Fruit fly (Drosophila melanogaster) whole organism, prepupa: ENCODE data around the gene escl.
A peak's percentile ranks its signal among the peaks of the same experiment; 100 is the strongest.

Experiments used
- Blimp-1 ChIP-seq: fragments of 200-800 bp; sonication (Bioruptor generic); optimal IDR thresholded peaks from 3 replicates; lab custom pipeline; 2017; ENCODE audit warnings: missing biosample characterization, missing genetic modification characterization, mild to moderate bottlenecking, moderate library complexity, missing genetic modification reagents
- CG10631 ChIP-seq: fragments of 200-800 bp; sonication (Bioruptor generic); optimal IDR thresholded peaks from 2 replicates; lab custom pipeline; 2016; ENCODE audit warnings: missing biosample characterization, missing genetic modification characterization
- CG10669 ChIP-seq: fragments of 200-800 bp; sonication (Bioruptor generic); optimal IDR thresholded peaks from 3 replicates; lab custom pipeline; 2018; ENCODE audit warnings: missing biosample characterization, mild to moderate bottlenecking, missing genetic modification characterization, moderate library complexity
- CG11294 ChIP-seq: fragments of 200-800 bp; sonication (Bioruptor generic); IDR thresholded peaks from 2 replicates; pipeline ENCODE4 v1.3.6; 2022; ENCODE audit warnings: missing biosample characterization, missing genetic modification characterization
- CG11762 ChIP-seq: fragments of 200-800 bp; sonication (Bioruptor generic); optimal IDR thresholded peaks from 3 replicates; lab custom pipeline; 2016; ENCODE audit warnings: missing biosample characterization, missing genetic modification characterization; ENCODE audit not compliant: insufficient read depth
- CG11902 ChIP-seq: fragments of 200-800 bp; sonication (Bioruptor generic); optimal IDR thresholded peaks from 3 replicates; lab custom pipeline; 2016; ENCODE audit warnings: missing biosample characterization, missing genetic modification characterization
- CG1621 ChIP-seq: fragments of 200-800 bp; sonication (Bioruptor generic); optimal IDR thresholded peaks from 3 replicates; lab custom pipeline; 2018; ENCODE audit warnings: missing biosample characterization, mild to moderate bottlenecking, missing genetic modification characterization
- CG16779 ChIP-seq: fragments of 200-800 bp; sonication (Bioruptor generic); optimal IDR thresholded peaks from 3 replicates; lab custom pipeline; 2017; ENCODE audit warnings: missing biosample characterization, mild to moderate bottlenecking, missing genetic modification characterization
- CG3032 ChIP-seq: fragments of 200-800 bp; optimal IDR thresholded peaks from 2 replicates; lab custom pipeline; 2019; ENCODE audit warnings: missing biosample characterization, mild to moderate bottlenecking, missing genetic modification characterization, moderate library complexity
- CG34406 ChIP-seq: fragments of 200-800 bp; sonication (Bioruptor generic); optimal IDR thresholded peaks from 3 replicates; lab custom pipeline; 2016; ENCODE audit warnings: missing biosample characterization, missing genetic modification characterization
- CG3919 ChIP-seq: fragments of 200-800 bp; sonication (Bioruptor generic); optimal IDR thresholded peaks from 3 replicates; lab custom pipeline; 2016; ENCODE audit warnings: missing biosample characterization, missing genetic modification characterization
- CG6163 ChIP-seq: fragments of 200-800 bp; sonication (Bioruptor generic); IDR thresholded peaks from 3 replicates; pipeline ENCODE4 v1.3.6; 2022; ENCODE audit warnings: missing biosample characterization, missing genetic modification characterization
- CG6276 ChIP-seq: fragments of 200-800 bp; sonication (Bioruptor generic); optimal IDR thresholded peaks from 2 replicates; lab custom pipeline; 2017; ENCODE audit warnings: missing biosample characterization, mild to moderate bottlenecking, missing genetic modification characterization
- CG6854 ChIP-seq: fragments of 200-800 bp; sonication (Bioruptor generic); optimal IDR thresholded peaks from 2 replicates; lab custom pipeline; 2017; ENCODE audit warnings: missing biosample characterization, mild to moderate bottlenecking, missing genetic modification characterization
- CG7368 ChIP-seq: fragments of 200-800 bp; sonication (Bioruptor generic); optimal IDR thresholded peaks from 3 replicates; lab custom pipeline; 2016; ENCODE audit warnings: missing biosample characterization, missing genetic modification characterization
- CG8119 ChIP-seq: fragments of 200-800 bp; sonication (Bioruptor generic); IDR thresholded peaks from 3 replicates; pipeline ENCODE4 v1.3.6; 2022; ENCODE audit warnings: missing biosample characterization, missing genetic modification characterization
- CG8319 ChIP-seq: fragments of 200-800 bp; sonication (Bioruptor generic); optimal IDR thresholded peaks from 3 replicates; lab custom pipeline; 2016; ENCODE audit warnings: missing biosample characterization, missing genetic modification characterization
- CG8632 ChIP-seq: fragments of 200-800 bp; sonication (Bioruptor generic); optimal IDR thresholded peaks from 3 replicates; lab custom pipeline; 2016; ENCODE audit warnings: missing biosample characterization, missing genetic modification characterization
- CG9139 ChIP-seq: fragments of 200-800 bp; sonication (Bioruptor generic); optimal IDR thresholded peaks from 3 replicates; lab custom pipeline; 2017; ENCODE audit warnings: missing biosample characterization, mild to moderate bottlenecking, missing genetic modification characterization
- Eip75B ChIP-seq: fragments of 200-800 bp; sonication (Bioruptor generic); optimal IDR thresholded peaks from 3 replicates; lab custom pipeline; 2016; ENCODE audit warnings: missing biosample characterization, missing genetic modification characterization
- Eip78C ChIP-seq: fragments of 200-800 bp; sonication (Bioruptor generic); peaks from one replicate; lab custom pipeline; 2016; ENCODE audit warnings: missing biosample characterization, missing genetic modification characterization
- Eip93F ChIP-seq: fragments of 200-800 bp; sonication (Bioruptor generic); optimal IDR thresholded peaks from 2 replicates; lab custom pipeline; 2016; ENCODE audit warnings: missing biosample characterization, mild to moderate bottlenecking, missing genetic modification characterization
- Ets21C ChIP-seq: fragments of 200-800 bp; sonication (Bioruptor generic); optimal IDR thresholded peaks from 3 replicates; lab custom pipeline; 2016; ENCODE audit warnings: missing biosample characterization, missing genetic modification characterization
- Ets96B ChIP-seq: fragments of 200-800 bp; optimal IDR thresholded peaks from 2 replicates; lab custom pipeline; 2019; ENCODE audit warnings: missing biosample characterization, mild to moderate bottlenecking, missing genetic modification characterization, moderate library complexity
- Gug ChIP-seq: fragments of 200-800 bp; sonication (Bioruptor generic); IDR thresholded peaks from 2 replicates; pipeline ENCODE4 v1.3.6; 2022; ENCODE audit warnings: missing biosample characterization, missing genetic modification characterization
- Hr39 ChIP-seq: fragments of 200-800 bp; sonication (Bioruptor generic); optimal IDR thresholded peaks from 2 replicates; lab custom pipeline; 2016; ENCODE audit warnings: missing biosample characterization, missing genetic modification characterization
- Hr4 ChIP-seq: fragments of 200-800 bp; sonication (Bioruptor generic); optimal IDR thresholded peaks from 3 replicates; lab custom pipeline; 2016; ENCODE audit warnings: missing biosample characterization, missing genetic modification characterization
- Lpt ChIP-seq: fragments of 200-800 bp; sonication (Bioruptor generic); optimal IDR thresholded peaks from 3 replicates; lab custom pipeline; 2016; ENCODE audit warnings: missing biosample characterization, missing genetic modification characterization
- OdsH ChIP-seq: fragments of 200-800 bp; sonication (Bioruptor generic); optimal IDR thresholded peaks from 3 replicates; lab custom pipeline; 2016; ENCODE audit warnings: missing biosample characterization, missing genetic modification characterization
- Smox ChIP-seq: fragments of 200-800 bp; sonication (Bioruptor generic); optimal IDR thresholded peaks from 3 replicates; lab custom pipeline; 2016; ENCODE audit warnings: missing biosample characterization, missing genetic modification characterization
- Sox102F ChIP-seq: fragments of 200-800 bp; sonication (Bioruptor generic); optimal IDR thresholded peaks from 2 replicates; lab custom pipeline; 2016; ENCODE audit warnings: missing biosample characterization, mild to moderate bottlenecking, missing genetic modification characterization
- Sox14 ChIP-seq: fragments of 200-800 bp; sonication (Bioruptor generic); optimal IDR thresholded peaks from 3 replicates; lab custom pipeline; 2016; ENCODE audit warnings: missing biosample characterization, missing genetic modification characterization
- Sox15 ChIP-seq: fragments of 200-800 bp; sonication (Bioruptor generic); optimal IDR thresholded peaks from 3 replicates; lab custom pipeline; 2016; ENCODE audit warnings: missing biosample characterization, missing genetic modification characterization
- achi ChIP-seq: fragments of 200-800 bp; sonication (Bioruptor generic); optimal IDR thresholded peaks from 3 replicates; lab custom pipeline; 2016; ENCODE audit warnings: missing biosample characterization, missing genetic modification characterization
- acj6 ChIP-seq: fragments of 200-800 bp; sonication (Bioruptor generic); optimal IDR thresholded peaks from 3 replicates; lab custom pipeline; 2016; ENCODE audit warnings: missing biosample characterization, missing genetic modification characterization
- cyc ChIP-seq: fragments of 200-800 bp; sonication (Bioruptor generic); optimal IDR thresholded peaks from 3 replicates; lab custom pipeline; 2016; ENCODE audit warnings: missing biosample characterization, missing genetic modification characterization
- dsx ChIP-seq: fragments of 200-800 bp; optimal IDR thresholded peaks from 3 replicates; lab custom pipeline; 2019; ENCODE audit warnings: missing biosample characterization, mild to moderate bottlenecking, missing genetic modification characterization, moderate library complexity; ENCODE audit not compliant: poor library complexity, severe bottlenecking
- eg ChIP-seq: fragments of 200-800 bp; sonication (Bioruptor generic); IDR thresholded peaks from 3 replicates; pipeline ENCODE4 v1.3.6; 2022; ENCODE audit warnings: missing biosample characterization, missing genetic modification characterization
- esn ChIP-seq: fragments of 200-800 bp; sonication (Bioruptor generic); optimal IDR thresholded peaks from 2 replicates; lab custom pipeline; 2016; ENCODE audit warnings: missing biosample characterization, mild to moderate bottlenecking, missing genetic modification characterization, moderate library complexity
- fd85E ChIP-seq: fragments of 200-800 bp; sonication (Bioruptor generic); optimal IDR thresholded peaks from 3 replicates; lab custom pipeline; 2016; ENCODE audit warnings: missing biosample characterization, missing genetic modification characterization
- fkh ChIP-seq: fragments of 200-800 bp; sonication (Bioruptor generic); optimal IDR thresholded peaks from 3 replicates; lab custom pipeline; 2017; ENCODE audit warnings: missing biosample characterization, mild to moderate bottlenecking, missing genetic modification characterization, moderate library complexity
- net ChIP-seq: fragments of 200-800 bp; sonication (Bioruptor generic); optimal IDR thresholded peaks from 3 replicates; lab custom pipeline; 2016; ENCODE audit warnings: missing biosample characterization, missing genetic modification characterization
- pdm3 ChIP-seq: fragments of 200-800 bp; sonication (Bioruptor generic); optimal IDR thresholded peaks from 3 replicates; lab custom pipeline; 2016; ENCODE audit warnings: missing biosample characterization, missing genetic modification characterization
- salr ChIP-seq, 2 experiments: fragments of 200-800 bp; sonication (Bioruptor generic); optimal IDR thresholded peaks; 3 replicates each; lab custom pipeline; 2016 to 2018; ENCODE audit warnings: missing biosample characterization in 2 of 2, missing genetic modification characterization in 2 of 2, mild to moderate bottlenecking in 1 of 2
- spab ChIP-seq: fragments of 200-800 bp; sonication (Bioruptor generic); optimal IDR thresholded peaks from 2 replicates; lab custom pipeline; 2017; ENCODE audit warnings: missing biosample characterization, mild to moderate bottlenecking, missing genetic modification characterization, missing genetic modification reagents
- ss ChIP-seq, 2 experiments: fragments of 200-800 bp; sonication (Bioruptor generic); optimal IDR thresholded peaks; 2 replicates in 1 of 2; 3 replicates in 1 of 2; lab custom pipeline; 2017 to 2018; ENCODE audit warnings: mild to moderate bottlenecking in 2 of 2, missing biosample characterization in 2 of 2, missing genetic modification characterization in 2 of 2, moderate library complexity in 1 of 2
- svp ChIP-seq: fragments of 200-800 bp; sonication (Bioruptor generic); peaks from one replicate; lab custom pipeline; 2016; ENCODE audit warnings: missing biosample characterization, missing genetic modification characterization
- topi ChIP-seq: fragments of 200-800 bp; sonication (Bioruptor generic); optimal IDR thresholded peaks from 3 replicates; lab custom pipeline; 2016; ENCODE audit warnings: missing biosample characterization, missing genetic modification characterization
- vri ChIP-seq: fragments of 200-800 bp; sonication (Bioruptor generic); optimal IDR thresholded peaks from 3 replicates; lab custom pipeline; 2016; ENCODE audit warnings: missing biosample characterization, mild to moderate bottlenecking, missing genetic modification characterization

Gene escl

DNA sequence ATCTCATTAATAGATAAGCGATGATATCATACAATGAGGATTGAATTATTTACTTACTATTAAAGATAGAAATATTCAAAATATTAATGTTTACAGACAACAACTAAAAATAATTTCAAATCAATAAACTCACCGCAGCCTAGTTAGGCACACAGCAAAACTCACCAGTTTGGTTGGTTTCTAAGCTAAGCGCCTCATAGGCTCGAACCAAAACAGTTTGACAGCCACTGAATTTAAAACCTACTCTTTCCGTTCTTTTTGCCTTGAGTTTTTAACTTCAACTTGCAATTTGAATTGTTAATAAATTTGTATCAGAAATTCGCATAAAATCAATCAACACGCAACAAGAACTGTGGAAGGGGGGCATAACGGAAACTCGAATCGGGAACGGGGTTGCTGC lies 42.2 kb upstream of the escl start:
- TF ChIP-seq pdm3 = no peak
- no peak for TF ChIP-seq Lpt
- TF ChIP-seq Blimp-1 = no peak
- TF ChIP-seq dsx = no peak
- no peak for TF ChIP-seq CG9139
- no peak for TF ChIP-seq eg (GFP tag; lab: Robert Waterston, UW)
- no peak for TF ChIP-seq CG6854 (GFP tag; lab: Kevin White, UChicago)
- TF ChIP-seq CG11294 (GFP tag; lab: Robert Waterston, UW) = no peak
- no peak for TF ChIP-seq Ets21C (GFP tag; lab: Kevin White, UChicago)

DNA sequence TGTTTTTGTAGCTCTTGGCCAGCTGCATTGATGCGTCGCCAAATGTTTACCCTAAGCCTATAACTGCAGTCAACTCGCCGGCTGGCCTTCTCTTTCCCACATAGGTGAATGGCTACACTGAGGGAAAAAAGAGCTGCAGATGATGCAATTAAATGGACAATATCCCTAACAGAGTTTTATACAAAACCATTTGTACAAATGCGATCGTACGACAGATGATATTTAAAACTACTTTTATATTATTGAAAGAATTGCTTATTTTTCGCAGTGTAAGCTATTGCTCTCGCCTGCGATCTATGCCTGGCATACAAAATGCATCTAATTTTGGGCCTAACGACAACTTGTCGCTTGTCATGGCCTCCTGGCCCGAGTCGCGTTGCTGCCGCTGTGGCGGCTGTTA lies 40.8 kb upstream of the escl start:
- TF ChIP-seq CG10631 (GFP tag; lab: Kevin White, UChicago) (peak; percentile 80), Hr4 (GFP tag; lab: Kevin White, UChicago) (peak; percentile 94), dsx (peak; percentile 7), CG8632 (GFP tag; lab: Kevin White, UChicago) (peak; percentile 33), Lpt (peak; percentile 84), Hr39 (GFP tag; lab: Kevin White, UChicago) (peak; percentile 56), CG7368 (GFP tag; lab: Kevin White, UChicago) (peak; percentile 16), CG6163 (GFP tag; lab: Robert Waterston, UW) (peak; percentile 95), CG8319 (no peak), CG3919 (GFP tag; lab: Kevin White, UChicago) (peak; percentile 67), Sox14 (peak; percentile 75), CG6276 (peak; percentile 80), net (GFP tag; lab: Kevin White, UChicago) (peak; percentile 81), Eip75B (GFP tag; lab: Kevin White, UChicago) (peak; percentile 59), CG10669 (GFP tag; lab: Kevin White, UChicago) (peak; percentile 56), eg (GFP tag; lab: Robert Waterston, UW) (peak; percentile 96), salr (GFP tag; optimal IDR thresholded peaks at IDR 0.05; lab: Kevin White, UChicago) (peak; percentile 39 to 78), CG16779 (tag; lab: Kevin White, UChicago) (peak; percentile 73), CG1621 (tag; lab: Kevin White, UChicago) (peak; percentile 64), Eip78C (GFP tag; lab: Kevin White, UChicago) (peak; percentile 79), pdm3 (peak; percentile 82), Ets96B (tag; lab: Kevin White, UChicago) (peak; percentile 31), fd85E (GFP tag; lab: Kevin White, UChicago) (no peak), Blimp-1 (no peak), svp (GFP tag; lab: Kevin White, UChicago) (no peak), CG11902 (GFP tag; lab: Kevin White, UChicago) (no peak), Sox15 (peak; percentile 3), Gug (GFP tag; lab: Robert Waterston, UW) (peak; percentile 89), Eip93F (GFP tag; lab: Kevin White, UChicago) (no peak), ss (GFP tag; optimal IDR thresholded peaks at IDR 0.05; lab: Kevin White, UChicago) (peak in 1 of 2 experiments; percentile 23), Ets21C (GFP tag; lab: Kevin White, UChicago) (no peak), cyc (GFP tag; lab: Kevin White, UChicago) (peak; percentile 26), esn (GFP tag; lab: Kevin White, UChicago) (no peak), spab (GFP tag; lab: Kevin White, UChicago) (peak; percentile 5), fkh (GFP tag; lab: Kevin White, UChicago) (no peak), acj6 (GFP tag; lab: Kevin White, UChicago) (peak; percentile 73), CG34406 (GFP tag; lab: Kevin White, UChicago) (peak; percentile 50), vri (GFP tag; lab: Kevin White, UChicago) (no peak), topi (GFP tag; lab: Kevin White, UChicago) (peak; percentile 25), achi (GFP tag; lab: Kevin White, UChicago) (peak; percentile 78), OdsH (GFP tag; lab: Kevin White, UChicago) (peak; percentile 86), CG6854 (GFP tag; lab: Kevin White, UChicago) (no peak), CG11294 (GFP tag; lab: Robert Waterston, UW) (peak; percentile 88), Smox (GFP tag; lab: Kevin White, UChicago) (peak; percentile 21), CG11762 (GFP tag; lab: Kevin White, UChicago) (peak; percentile 52), CG8119 (GFP tag; lab: Robert Waterston, UW) (peak; percentile 96), Sox102F (no peak), CG3032 (tag; lab: Kevin White, UChicago) (peak; percentile 49), CG9139 (peak; percentile 9)
